Worm (Caenorhabditis elegans) whole organism, young adult: ENCODE results near the gene srx-59.

Experiments
- F49E8.2 ChIP-seq: sonication (generic microtip); optimal IDR thresholded peaks from 3 replicates; lab custom pipeline; 2017; ENCODE audit warnings: missing genetic modification characterization, mild to moderate bottlenecking, missing compliant biosample characterization, antibody characterized with exemption, moderate library complexity; ENCODE audit not compliant: insufficient read depth
- F57A8.1 ChIP-seq: fragments of 200-800 bp; sonication (Bioruptor generic); optimal IDR thresholded peaks from 2 replicates; lab custom pipeline; 2018; ENCODE audit warnings: mild to moderate bottlenecking, missing genetic modification characterization, moderate library complexity, missing compliant biosample characterization
- Y79H2A.3 ChIP-seq: fragments of 200-800 bp; sonication (Bioruptor generic); conservative IDR thresholded peaks from 2 replicates; pipeline ENCODE4 v1.3.6; 2022; ENCODE audit warnings: missing genetic modification reagents, missing genetic modification characterization, missing compliant biosample characterization
- ZK185.1 ChIP-seq: sonication (generic microtip); optimal IDR thresholded peaks from 2 replicates; lab custom pipeline; 2016; ENCODE audit warnings: mild to moderate bottlenecking, missing genetic modification characterization, missing compliant biosample characterization; ENCODE audit not compliant: poor library complexity, severe bottlenecking
- ama-1 ChIP-seq, 3 experiments: fragments of 150-350 bp in 1 of 3; sonication (generic microtip) in 2 of 3; optimal IDR thresholded peaks; 2 replicates each; lab custom pipeline; 2014 to 2018; ENCODE audit warnings: missing biosample characterization in 2 of 3, missing genetic modification characterization in 2 of 3, missing genetic modification reagents in 2 of 3
- aptf-2 ChIP-seq: fragments of 200-800 bp; sonication (Bioruptor generic); conservative IDR thresholded peaks from 2 replicates; pipeline ENCODE4 v1.3.6; 2022; ENCODE audit warnings: missing genetic modification reagents, missing genetic modification characterization, missing compliant biosample characterization
- lin-54 ChIP-seq: fragments of 200-800 bp; sonication (Bioruptor generic); optimal IDR thresholded peaks from 2 replicates; lab custom pipeline; 2018; ENCODE audit warnings: mild to moderate bottlenecking, missing genetic modification characterization, missing compliant biosample characterization
- madf-10 ChIP-seq: sonication (generic microtip); optimal IDR thresholded peaks from 2 replicates; lab custom pipeline; 2016; ENCODE audit warnings: mild to moderate bottlenecking, missing genetic modification characterization, missing compliant biosample characterization
- nfyb-1 ChIP-seq: fragments of 200-800 bp; sonication (Bioruptor generic); IDR thresholded peaks from 2 replicates; pipeline ENCODE4 v1.3.6; 2022; ENCODE audit warnings: missing genetic modification reagents, missing genetic modification characterization, missing compliant biosample characterization
- unc-130 ChIP-seq: sonication (generic microtip); optimal IDR thresholded peaks from 2 replicates; lab custom pipeline; 2016; ENCODE audit warnings: missing genetic modification reagents, missing genetic modification characterization, missing compliant biosample characterization

ce11 chrV:6982813-6983212, 11.1 kb downstream of the srx-59 start, which contains the start of gene nhr-161:
- TF ChIP-seq F49E8.2 (tag; lab: Kevin White, UChicago) (no peak), unc-130 (GFP tag; lab: Kevin White, UChicago) (no peak), madf-10 (tag; lab: Kevin White, UChicago) (no peak), F57A8.1 (GFP tag; lab: Kevin White, UChicago) (no peak), aptf-2 (no peak), Y79H2A.3 (GFP tag; lab: Robert Waterston, UW) (no peak), lin-54 (GFP tag; lab: Kevin White, UChicago) (no peak), ZK185.1 (tag; lab: Kevin White, UChicago) (no peak), ama-1 (optimal IDR thresholded peaks at IDR 0.05; lab: Kevin White, UChicago) (no peak), ama-1 (GFP tag; optimal IDR thresholded peaks at IDR 0.05; lab: Kevin White, UChicago) (no peak), nfyb-1 (GFP tag; lab: Robert Waterston, UW) (no peak)
